Fruit fly (Drosophila melanogaster) whole organism, embryonic: ENCODE measurements around the gene amn.

Experiments used
- Antp ChIP-seq: fragments of 200-800 bp; sonication (Bioruptor generic); optimal IDR thresholded peaks from 3 replicates; lab custom pipeline; 2016; ENCODE audit warnings: missing biosample characterization, missing genetic modification characterization
- CG11504 ChIP-seq: fragments of 200-800 bp; sonication (Bioruptor generic); optimal IDR thresholded peaks from 3 replicates; lab custom pipeline; 2019; ENCODE audit warnings: missing biosample characterization, mild to moderate bottlenecking, missing genetic modification characterization, moderate library complexity
- CG12104 ChIP-seq: fragments of 200-800 bp; sonication (Bioruptor generic); optimal IDR thresholded peaks from 3 replicates; lab custom pipeline; 2016; ENCODE audit warnings: missing biosample characterization, missing genetic modification characterization
- CG12219 ChIP-seq: fragments of 200-800 bp; sonication (Bioruptor generic); optimal IDR thresholded peaks from 3 replicates; lab custom pipeline; 2018; ENCODE audit warnings: missing biosample characterization, mild to moderate bottlenecking, missing genetic modification characterization
- CG13123 ChIP-seq: fragments of 200-800 bp; sonication (Bioruptor generic); optimal IDR thresholded peaks from 2 replicates; lab custom pipeline; 2016; ENCODE audit warnings: missing biosample characterization, missing genetic modification characterization
- CG1529 ChIP-seq: fragments of 200-800 bp; sonication (Bioruptor generic); optimal IDR thresholded peaks from 3 replicates; lab custom pipeline; 2018; ENCODE audit warnings: missing biosample characterization, missing genetic modification characterization
- CG16813 ChIP-seq: fragments of 200-800 bp; sonication (Bioruptor generic); IDR thresholded peaks from 3 replicates; pipeline ENCODE4 v1.3.6; 2022; ENCODE audit warnings: missing biosample characterization, missing genetic modification characterization; ENCODE audit not compliant: partially characterized antibody
- CG17612 ChIP-seq: fragments of 200-800 bp; sonication (Bioruptor generic); IDR thresholded peaks from 2 replicates; pipeline ENCODE4 v1.3.6; 2022; ENCODE audit warnings: missing biosample characterization, missing genetic modification characterization
- CG17802 ChIP-seq: fragments of 200-800 bp; sonication (Bioruptor generic); optimal IDR thresholded peaks from 2 replicates; lab custom pipeline; 2018; ENCODE audit warnings: missing biosample characterization, mild to moderate bottlenecking, missing genetic modification characterization, moderate library complexity
- CG2120 ChIP-seq: fragments of 200-800 bp; sonication (Bioruptor generic); optimal IDR thresholded peaks from 3 replicates; lab custom pipeline; 2016; ENCODE audit warnings: missing biosample characterization, missing genetic modification characterization
- CG2712 ChIP-seq: fragments of 200-800 bp; optimal IDR thresholded peaks from 3 replicates; lab custom pipeline; 2019; ENCODE audit warnings: missing biosample characterization, mild to moderate bottlenecking, missing genetic modification characterization, moderate library complexity
- CG32767 ChIP-seq: fragments of 200-800 bp; sonication (Bioruptor generic); IDR thresholded peaks from 2 replicates; pipeline ENCODE4 v1.3.6; 2022; ENCODE audit warnings: missing biosample characterization, missing genetic modification characterization
- CG6272 ChIP-seq: fragments of 200-800 bp; sonication (Bioruptor generic); IDR thresholded peaks from 2 replicates; pipeline ENCODE4 v1.3.6; 2022; ENCODE audit warnings: missing biosample characterization, missing genetic modification characterization
- CG6683 ChIP-seq: fragments of 200-800 bp; sonication (Bioruptor generic); optimal IDR thresholded peaks from 2 replicates; lab custom pipeline; 2017; ENCODE audit warnings: missing biosample characterization, mild to moderate bottlenecking, missing genetic modification characterization, missing genetic modification reagents
- CG6765 ChIP-seq: fragments of 200-800 bp; sonication (Bioruptor generic); optimal IDR thresholded peaks from 3 replicates; lab custom pipeline; 2017; ENCODE audit warnings: missing biosample characterization, mild to moderate bottlenecking, missing genetic modification characterization
- CG7556 ChIP-seq: fragments of 200-800 bp; sonication (Bioruptor generic); optimal IDR thresholded peaks from 2 replicates; lab custom pipeline; 2017; ENCODE audit warnings: missing biosample characterization, mild to moderate bottlenecking, missing genetic modification characterization
- CG7786 ChIP-seq: fragments of 200-800 bp; sonication (Bioruptor generic); optimal IDR thresholded peaks from 2 replicates; lab custom pipeline; 2016; ENCODE audit warnings: missing biosample characterization, missing genetic modification characterization
- CHES-1-like ChIP-seq: fragments of 200-800 bp; sonication (Bioruptor generic); optimal IDR thresholded peaks from 2 replicates; lab custom pipeline; 2016; ENCODE audit warnings: missing biosample characterization, missing genetic modification characterization
- Deaf1 ChIP-seq: fragments of 200-800 bp; optimal IDR thresholded peaks from 3 replicates; lab custom pipeline; 2019; ENCODE audit warnings: missing biosample characterization, mild to moderate bottlenecking, missing genetic modification characterization, moderate library complexity
- Fer2 ChIP-seq: fragments of 200-800 bp; sonication (Bioruptor generic); optimal IDR thresholded peaks from 2 replicates; lab custom pipeline; 2018; ENCODE audit warnings: missing biosample characterization, mild to moderate bottlenecking, missing genetic modification characterization, moderate library complexity
- HmgZ ChIP-seq: fragments of 200-800 bp; sonication (Bioruptor generic); optimal IDR thresholded peaks from 2 replicates; lab custom pipeline; 2018; ENCODE audit warnings: missing biosample characterization, mild to moderate bottlenecking, missing genetic modification characterization
- Hmr ChIP-seq: fragments of 200-800 bp; sonication (Bioruptor generic); optimal IDR thresholded peaks from 3 replicates; lab custom pipeline; 2017; ENCODE audit warnings: mild to moderate bottlenecking, missing biosample characterization, missing genetic modification reagents, missing genetic modification characterization
- Lim3 ChIP-seq: fragments of 200-800 bp; sonication (Bioruptor generic); IDR thresholded peaks from 2 replicates; pipeline ENCODE4 v1.3.6; 2022; ENCODE audit warnings: missing biosample characterization, missing genetic modification characterization
- Sry-δ ChIP-seq: fragments of 200-800 bp; sonication (Bioruptor generic); optimal IDR thresholded peaks from 2 replicates; lab custom pipeline; 2016; ENCODE audit warnings: missing biosample characterization, missing genetic modification characterization
- Xrp1 ChIP-seq: fragments of 200-800 bp; sonication (Bioruptor generic); IDR thresholded peaks from 2 replicates; pipeline ENCODE4 v1.3.6; 2022; ENCODE audit warnings: missing biosample characterization, missing genetic modification characterization
- ap ChIP-seq: fragments of 200-800 bp; sonication (Bioruptor generic); IDR thresholded peaks from 2 replicates; pipeline ENCODE4 v1.3.6; 2022; ENCODE audit warnings: missing biosample characterization, missing genetic modification characterization
- ase ChIP-seq: fragments of 200-800 bp; sonication (Bioruptor generic); IDR thresholded peaks from 3 replicates; pipeline ENCODE4 v1.3.6; 2022; ENCODE audit warnings: missing biosample characterization, missing genetic modification characterization
- bab2 ChIP-seq: fragments of 200-800 bp; sonication (Bioruptor generic); optimal IDR thresholded peaks from 2 replicates; lab custom pipeline; 2016; ENCODE audit warnings: missing biosample characterization, missing genetic modification characterization
- bbx ChIP-seq: fragments of 200-800 bp; sonication (Bioruptor generic); IDR thresholded peaks from 2 replicates; pipeline ENCODE4 v1.3.6; 2022; ENCODE audit warnings: missing biosample characterization, missing genetic modification characterization; ENCODE audit not compliant: partially characterized antibody
- chif ChIP-seq, 2 experiments: fragments of 200-800 bp; sonication (Bioruptor generic); optimal IDR thresholded peaks; 3 replicates each; lab custom pipeline; 2016; ENCODE audit warnings: missing biosample characterization in 2 of 2, missing genetic modification characterization in 2 of 2
- chinmo ChIP-seq: fragments of 200-800 bp; sonication (Bioruptor generic); IDR thresholded peaks from 4 replicates; pipeline ENCODE4 v1.3.6; 2022; ENCODE audit warnings: missing biosample characterization, missing genetic modification characterization; ENCODE audit not compliant: partially characterized antibody
- chm ChIP-seq: fragments of 200-800 bp; sonication (Bioruptor generic); IDR thresholded peaks from 2 replicates; pipeline ENCODE4 v1.3.6; 2022; ENCODE audit warnings: missing biosample characterization, missing genetic modification characterization
- crp ChIP-seq, 2 experiments: fragments of 200-800 bp; sonication (Bioruptor generic); optimal IDR thresholded peaks; 2 replicates in 1 of 2; 3 replicates in 1 of 2; lab custom pipeline; 2017; ENCODE audit warnings: missing biosample characterization in 2 of 2, missing genetic modification characterization in 2 of 2, mild to moderate bottlenecking in 1 of 2, moderate library complexity in 1 of 2
- dan ChIP-seq: fragments of 200-800 bp; sonication (Bioruptor generic); IDR thresholded peaks from 2 replicates; pipeline ENCODE4 v1.3.6; 2022; ENCODE audit warnings: missing biosample characterization, missing genetic modification characterization
- eve ChIP-seq, 2 experiments: fragments of >200 bp; optimal IDR thresholded peaks; 2 replicates each; lab custom pipeline; 2017; ENCODE audit warnings: missing biosample characterization in 2 of 2, missing genetic modification characterization in 2 of 2
- fd3F ChIP-seq: fragments of 200-800 bp; sonication (Bioruptor generic); optimal IDR thresholded peaks from 2 replicates; lab custom pipeline; 2018; ENCODE audit warnings: missing biosample characterization, mild to moderate bottlenecking, missing genetic modification characterization, moderate library complexity
- hbn ChIP-seq: fragments of 200-800 bp; sonication (Bioruptor generic); IDR thresholded peaks from 2 replicates; pipeline ENCODE4 v1.3.6; 2022; ENCODE audit warnings: missing biosample characterization, missing genetic modification characterization; ENCODE audit not compliant: partially characterized antibody
- knrl ChIP-seq: fragments of 200-800 bp; sonication (Bioruptor generic); IDR thresholded peaks from 3 replicates; pipeline ENCODE4 v1.3.6; 2022; ENCODE audit warnings: missing biosample characterization, missing genetic modification characterization; ENCODE audit not compliant: partially characterized antibody
- maf-S ChIP-seq: fragments of 200-800 bp; sonication (Bioruptor generic); optimal IDR thresholded peaks from 2 replicates; lab custom pipeline; 2016; ENCODE audit warnings: missing biosample characterization, missing genetic modification characterization
- oc ChIP-seq: fragments of 200-800 bp; sonication (Bioruptor generic); optimal IDR thresholded peaks from 2 replicates; lab custom pipeline; 2018; ENCODE audit warnings: missing biosample characterization, mild to moderate bottlenecking, missing genetic modification characterization, moderate library complexity
- peb ChIP-seq: fragments of 200-800 bp; sonication (Bioruptor generic); IDR thresholded peaks from 2 replicates; pipeline ENCODE4 v1.3.6; 2022; ENCODE audit warnings: missing biosample characterization, missing genetic modification characterization
- pfk ChIP-seq: fragments of 200-800 bp; sonication (Bioruptor generic); optimal IDR thresholded peaks from 2 replicates; lab custom pipeline; 2018; ENCODE audit warnings: missing biosample characterization, mild to moderate bottlenecking, missing genetic modification characterization, moderate library complexity
- pnt ChIP-seq: fragments of 200-800 bp; sonication (Bioruptor generic); optimal IDR thresholded peaks from 3 replicates; lab custom pipeline; 2016; ENCODE audit warnings: missing biosample characterization, missing genetic modification characterization
- sc ChIP-seq, 3 experiments: fragments of >200 bp in 2 of 3; fragments of 200-800 bp in 1 of 3; sonication (Bioruptor generic) in 1 of 3; optimal IDR thresholded peaks; 2 replicates in 2 of 3; 3 replicates in 1 of 3; lab custom pipeline; 2017; ENCODE audit warnings: mild to moderate bottlenecking in 1 of 3, missing biosample characterization in 1 of 3, missing genetic modification characterization in 1 of 3, missing genetic modification reagents in 1 of 3
- sd ChIP-seq: fragments of 200-800 bp; sonication (Bioruptor generic); optimal IDR thresholded peaks from 3 replicates; lab custom pipeline; 2018; ENCODE audit warnings: missing biosample characterization, mild to moderate bottlenecking, missing genetic modification characterization, moderate library complexity
- slbo ChIP-seq: fragments of 200-800 bp; sonication (Bioruptor generic); IDR thresholded peaks from 2 replicates; pipeline ENCODE4 v1.3.6; 2022; ENCODE audit warnings: missing biosample characterization, missing genetic modification characterization
- tna ChIP-seq: fragments of 200-800 bp; sonication (Bioruptor generic); IDR thresholded peaks from 2 replicates; pipeline ENCODE4 v1.3.6; 2022; ENCODE audit warnings: missing biosample characterization, missing genetic modification characterization; ENCODE audit not compliant: partially characterized antibody
- yki ChIP-seq: fragments of >200 bp; optimal IDR thresholded peaks from 3 replicates; lab custom pipeline; 2018

The amn gene

DNA sequence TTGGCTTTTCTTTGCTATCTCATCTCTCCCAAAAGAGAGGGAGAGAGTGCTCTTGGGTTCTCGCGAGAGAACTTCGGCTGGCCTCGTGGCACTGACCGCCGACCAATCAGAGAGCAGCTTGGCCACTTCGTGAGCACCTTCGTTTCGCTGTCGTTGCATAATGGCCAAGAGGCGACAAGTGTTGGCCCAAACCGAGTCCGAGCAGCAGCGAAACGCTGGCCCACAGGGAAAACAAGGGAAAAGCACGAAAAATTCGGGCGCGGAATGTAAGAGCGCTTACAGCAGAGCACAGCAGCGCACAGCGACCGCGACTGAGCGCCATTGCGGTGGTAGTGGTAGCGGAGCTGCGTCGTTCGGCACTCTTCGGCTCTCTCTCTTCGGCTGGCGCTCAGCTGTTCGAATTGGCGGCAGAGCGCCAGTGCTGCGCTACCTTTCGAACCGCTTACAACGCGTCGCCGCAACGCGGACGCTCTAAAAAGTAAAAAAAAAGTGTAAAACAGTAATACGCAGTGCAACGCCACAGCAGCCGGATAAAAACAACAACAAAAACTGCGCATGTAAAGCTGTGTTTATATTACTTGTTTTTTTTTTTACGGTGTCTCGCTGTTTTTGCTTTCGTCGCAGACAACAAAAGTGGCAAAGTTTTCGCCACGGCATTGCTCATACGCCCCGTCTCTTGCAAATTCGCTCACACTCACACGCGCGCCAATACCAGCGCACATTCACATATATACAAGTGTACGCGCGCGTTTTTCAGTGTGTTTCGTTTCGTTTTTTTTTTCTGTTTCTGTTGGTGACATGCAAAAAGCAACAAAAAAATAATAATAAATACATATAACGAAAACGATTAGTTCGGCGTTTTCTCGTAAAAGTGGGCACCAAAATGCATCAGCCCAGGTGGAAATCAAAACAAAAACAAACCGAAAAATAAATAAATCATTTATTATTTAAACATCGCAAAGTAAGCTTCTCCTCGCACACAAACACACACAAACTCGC is 2.6 kb downstream of the amn start (continued):
- TF ChIP-seq CG12104 (GFP tag; lab: Kevin White, UChicago) (no peak), slbo (GFP tag; lab: Robert Waterston, UW) (no peak; the same call in 1 of the 2 replicates), CG1529 (no peak), Antp (GFP tag; lab: Kevin White, UChicago) (no peak), CHES-1-like (GFP tag; lab: Kevin White, UChicago) (no peak), yki (lab: Kevin White, UChicago) (peak; percentile 30), chm (no peak), Sry-δ (GFP tag; lab: Kevin White, UChicago) (no peak), knrl (GFP tag; lab: Robert Waterston, UW) (peak; percentile 37; the same call in 1 of the 3 replicates), eve (GFP tag; optimal IDR thresholded peaks at IDR 0.05; lab: Kevin White, UChicago) (no peak), chif (GFP tag; optimal IDR thresholded peaks at IDR 0.05; lab: Kevin White, UChicago) (no peak), CG6683 (GFP tag; lab: Kevin White, UChicago) (no peak), maf-S (GFP tag; lab: Kevin White, UChicago) (no peak), CG17612 (no peak), CG2120 (GFP tag; lab: Kevin White, UChicago) (peak; percentile 15), Deaf1 (tag; lab: Kevin White, UChicago) (peak; percentile 99), CG7786 (GFP tag; lab: Kevin White, UChicago) (no peak), dan (GFP tag; lab: Robert Waterston, UW) (no peak), Xrp1 (GFP tag; lab: Robert Waterston, UW) (no peak), HmgZ (tag; lab: Kevin White, UChicago) (no peak), ase (GFP tag; lab: Robert Waterston, UW) (no peak), pnt (GFP tag; lab: Kevin White, UChicago) (no peak), tna (GFP tag; lab: Robert Waterston, UW) (no peak), Fer2 (tag; lab: Kevin White, UChicago) (no peak), bab2 (no peak), CG13123 (GFP tag; lab: Kevin White, UChicago) (no peak), chinmo (GFP tag; lab: Robert Waterston, UW) (peak; percentile 92), sc (optimal IDR thresholded peaks at IDR 0.05; lab: Kevin White, UChicago) (no peak), sc (GFP tag; optimal IDR thresholded peaks at IDR 0.05; lab: Kevin White, UChicago) (no peak), CG7556 (GFP tag; lab: Kevin White, UChicago) (peak; percentile 27), bbx (GFP tag; lab: Robert Waterston, UW) (peak; percentile 46; the same call in 1 of the 2 replicates), CG6272 (no peak), ap (GFP tag; lab: Robert Waterston, UW) (no peak), CG17802 (tag; lab: Kevin White, UChicago) (no peak), sd (tag; lab: Kevin White, UChicago) (peak; percentile 94), CG32767 (GFP tag; lab: Robert Waterston, UW) (no peak), Lim3 (no peak), hbn (GFP tag; lab: Robert Waterston, UW) (peak; percentile 55), pfk (GFP tag; lab: Kevin White, UChicago) (no peak), CG16813 (GFP tag; lab: Robert Waterston, UW) (peak; percentile 38; the same call in 1 of the 3 replicates), fd3F (GFP tag; lab: Kevin White, UChicago) (no peak), CG12219 (GFP tag; lab: Kevin White, UChicago) (no peak), CG6765 (GFP tag; lab: Kevin White, UChicago) (no peak), crp (GFP tag; optimal IDR thresholded peaks at IDR 0.05; lab: Kevin White, UChicago) (peak in 1 of 2 experiments; percentile 73), Hmr (GFP tag; lab: Kevin White, UChicago) (peak; percentile 32), oc (no peak), peb (GFP tag; lab: Robert Waterston, UW) (no peak), CG2712 (tag; lab: Kevin White, UChicago) (no peak), CG11504 (tag; lab: Kevin White, UChicago) (peak; percentile 6)
